Fruit fly (Drosophila melanogaster): ENCODE results near the gene S-Lap2.

- peak; percentile 82 for TF ChIP-seq CG6272 (GFP tag; IDR thresholded peaks at IDR 0.05)
- no peak for TF ChIP-seq cg (GFP tag; optimal IDR thresholded peaks at IDR 0.05)
- no peak for TF ChIP-seq Nf-YB (GFP tag; optimal IDR thresholded peaks at IDR 0.05)
- TF ChIP-seq MESR4 (GFP tag; optimal IDR thresholded peaks at IDR 0.05), result no peak
- no peak for TF ChIP-seq Dp (GFP tag; optimal IDR thresholded peaks at IDR 0.05)
- peak; percentile 64; the same call in 1 of the 3 replicates for TF ChIP-seq CG11456 (GFP tag; IDR thresholded peaks at IDR 0.05)
- peak; percentile 78; the same call in 1 of the 2 replicates for TF ChIP-seq ara (GFP tag; IDR thresholded peaks at IDR 0.05)
- TF ChIP-seq HmgD (GFP tag; optimal IDR thresholded peaks at IDR 0.05), result no peak
- no peak for TF ChIP-seq sqz (GFP tag; optimal IDR thresholded peaks at IDR 0.05)
- TF ChIP-seq Bdp1 (GFP tag; optimal IDR thresholded peaks at IDR 0.05), result no peak
- TF ChIP-seq CG3065 (GFP tag; optimal IDR thresholded peaks at IDR 0.05), result no peak
- no peak for TF ChIP-seq Hsf (GFP tag; optimal IDR thresholded peaks at IDR 0.05)
Observed at dm6 chr3L:8628964-8629363, 9.3 kb downstream of the S-Lap2 start.
